Fruit fly (Drosophila melanogaster) whole organism, embryonic: ENCODE measurements around the gene CG10621.

Experiments used
- Atf6 ChIP-seq: fragments of 200-800 bp; sonication (Bioruptor generic); IDR thresholded peaks from 2 replicates; pipeline ENCODE4 v1.3.6; 2022; ENCODE audit warnings: missing biosample characterization, missing genetic modification characterization
- CG11695 ChIP-seq: fragments of 200-800 bp; sonication (Bioruptor generic); IDR thresholded peaks from 3 replicates; pipeline ENCODE4 v1.3.6; 2022; ENCODE audit warnings: missing biosample characterization, missing genetic modification characterization
- CG12071 ChIP-seq: fragments of 200-800 bp; sonication (Bioruptor generic); optimal IDR thresholded peaks from 3 replicates; lab custom pipeline; 2018; ENCODE audit warnings: missing biosample characterization, mild to moderate bottlenecking, missing genetic modification characterization
- CG12744 ChIP-seq: fragments of 200-800 bp; sonication (Bioruptor generic); optimal IDR thresholded peaks from 2 replicates; lab custom pipeline; 2016; ENCODE audit warnings: missing biosample characterization, missing genetic modification characterization
- CG13296 ChIP-seq: fragments of 200-800 bp; sonication (Bioruptor generic); optimal IDR thresholded peaks from 3 replicates; lab custom pipeline; 2018; ENCODE audit warnings: missing biosample characterization, mild to moderate bottlenecking, missing genetic modification characterization
- CG15073 ChIP-seq: fragments of 200-800 bp; sonication (Bioruptor generic); optimal IDR thresholded peaks from 2 replicates; lab custom pipeline; 2016; ENCODE audit warnings: missing biosample characterization, missing genetic modification characterization
- CG17912 ChIP-seq: fragments of 200-800 bp; sonication (Bioruptor generic); optimal IDR thresholded peaks from 2 replicates; lab custom pipeline; 2018; ENCODE audit warnings: missing biosample characterization, mild to moderate bottlenecking, missing genetic modification characterization
- CG30403 ChIP-seq: fragments of 200-800 bp; sonication (Bioruptor generic); optimal IDR thresholded peaks from 3 replicates; lab custom pipeline; 2016; ENCODE audit warnings: missing biosample characterization, missing genetic modification characterization
- CG5245 ChIP-seq: fragments of 200-800 bp; sonication (Bioruptor generic); optimal IDR thresholded peaks from 3 replicates; lab custom pipeline; 2016; ENCODE audit warnings: missing biosample characterization, missing genetic modification characterization
- CG7271 ChIP-seq: fragments of 200-800 bp; sonication (Bioruptor generic); optimal IDR thresholded peaks from 2 replicates; lab custom pipeline; 2018; ENCODE audit warnings: missing biosample characterization, mild to moderate bottlenecking, missing genetic modification characterization, moderate library complexity
- CG7928 ChIP-seq: fragments of 200-800 bp; sonication (Bioruptor generic); optimal IDR thresholded peaks from 2 replicates; lab custom pipeline; 2017; ENCODE audit warnings: missing biosample characterization, mild to moderate bottlenecking, missing genetic modification characterization
- CHES-1-like ChIP-seq: fragments of 200-800 bp; sonication (Bioruptor generic); optimal IDR thresholded peaks from 2 replicates; lab custom pipeline; 2016; ENCODE audit warnings: missing biosample characterization, missing genetic modification characterization
- CkIIα-i1 ChIP-seq: fragments of 200-800 bp; sonication (Bioruptor generic); IDR thresholded peaks from 2 replicates; pipeline ENCODE4 v1.3.6; 2022; ENCODE audit warnings: missing biosample characterization, missing genetic modification characterization
- ERR ChIP-seq: fragments of 200-800 bp; sonication (Bioruptor generic); optimal IDR thresholded peaks from 2 replicates; lab custom pipeline; 2016; ENCODE audit warnings: missing biosample characterization, missing genetic modification characterization
- Ets65A ChIP-seq: fragments of 200-800 bp; sonication (Bioruptor generic); peaks from one replicate; lab custom pipeline; 2016; ENCODE audit warnings: missing biosample characterization, missing genetic modification characterization
- Gug ChIP-seq: fragments of 200-800 bp; sonication (Bioruptor generic); IDR thresholded peaks from 4 replicates; pipeline ENCODE4 v1.3.6; 2022; ENCODE audit warnings: missing biosample characterization, missing genetic modification characterization
- HLH3B ChIP-seq: fragments of 200-800 bp; sonication (Bioruptor generic); IDR thresholded peaks from 2 replicates; pipeline ENCODE4 v1.3.6; 2022; ENCODE audit warnings: missing biosample characterization, missing genetic modification characterization
- Hmx ChIP-seq: fragments of 200-800 bp; sonication (Bioruptor generic); optimal IDR thresholded peaks from 2 replicates; lab custom pipeline; 2016; ENCODE audit warnings: missing biosample characterization, missing genetic modification characterization
- Mad ChIP-seq: fragments of 200-800 bp; sonication (Bioruptor generic); optimal IDR thresholded peaks from 2 replicates; lab custom pipeline; 2016; ENCODE audit warnings: missing biosample characterization, missing genetic modification characterization
- Nf-YC ChIP-seq: fragments of 200-800 bp; optimal IDR thresholded peaks from 3 replicates; lab custom pipeline; 2019; ENCODE audit warnings: missing biosample characterization, mild to moderate bottlenecking, missing genetic modification characterization, moderate library complexity
- Oaz ChIP-seq: fragments of 200-800 bp; sonication (Bioruptor generic); IDR thresholded peaks from 2 replicates; pipeline ENCODE4 v1.3.6; 2022; ENCODE audit warnings: missing biosample characterization, missing genetic modification characterization
- Poxn ChIP-seq: fragments of 200-800 bp; sonication (Bioruptor generic); IDR thresholded peaks from 2 replicates; pipeline ENCODE4 v1.3.6; 2022; ENCODE audit warnings: missing biosample characterization, missing genetic modification characterization
- Rfx ChIP-seq: fragments of 200-800 bp; sonication (Bioruptor generic); IDR thresholded peaks from 2 replicates; pipeline ENCODE4 v1.3.6; 2022; ENCODE audit warnings: missing biosample characterization, missing genetic modification characterization
- Stat92E ChIP-seq, 3 experiments: fragments of >200 bp in 2 of 3; fragments of 200-800 bp in 1 of 3; sonication (Bioruptor generic) in 1 of 3; optimal IDR thresholded peaks; 2 replicates each; lab custom pipeline; 2017 to 2019; ENCODE audit warnings: missing biosample characterization in 3 of 3, missing genetic modification characterization in 3 of 3, mild to moderate bottlenecking in 1 of 3, moderate library complexity in 1 of 3
- TFAM ChIP-seq: fragments of 200-800 bp; sonication (Bioruptor generic); optimal IDR thresholded peaks from 2 replicates; lab custom pipeline; 2017; ENCODE audit warnings: missing biosample characterization, missing genetic modification characterization, inconsistent platforms
- aop ChIP-seq: fragments of 200-800 bp; sonication (Bioruptor generic); IDR thresholded peaks from 2 replicates; pipeline ENCODE4 v1.3.6; 2022; ENCODE audit warnings: missing biosample characterization, missing genetic modification characterization
- az2 ChIP-seq: fragments of 200-800 bp; sonication (Bioruptor generic); optimal IDR thresholded peaks from 3 replicates; lab custom pipeline; 2016; ENCODE audit warnings: missing biosample characterization, missing genetic modification characterization
- cas ChIP-seq: fragments of 200-800 bp; sonication (Bioruptor generic); IDR thresholded peaks from 2 replicates; pipeline ENCODE4 v1.3.6; 2022; ENCODE audit warnings: missing biosample characterization, missing genetic modification characterization
- danr ChIP-seq: fragments of 200-800 bp; sonication (Bioruptor generic); IDR thresholded peaks from 2 replicates; pipeline ENCODE4 v1.3.6; 2022; ENCODE audit warnings: missing biosample characterization, missing genetic modification characterization
- eve ChIP-seq, 2 experiments: fragments of >200 bp; optimal IDR thresholded peaks; 2 replicates each; lab custom pipeline; 2017; ENCODE audit warnings: missing biosample characterization in 2 of 2, missing genetic modification characterization in 2 of 2
- ewg ChIP-seq: fragments of 200-800 bp; sonication (Bioruptor generic); optimal IDR thresholded peaks from 3 replicates; lab custom pipeline; 2017; ENCODE audit warnings: mild to moderate bottlenecking, missing biosample characterization, missing genetic modification reagents, missing genetic modification characterization
- fu2 ChIP-seq: fragments of 200-800 bp; sonication (Bioruptor generic); optimal IDR thresholded peaks from 2 replicates; lab custom pipeline; 2016; ENCODE audit warnings: missing biosample characterization, missing genetic modification characterization
- gfzf ChIP-seq: fragments of 200-800 bp; sonication (Bioruptor generic); optimal IDR thresholded peaks from 2 replicates; lab custom pipeline; 2016; ENCODE audit warnings: missing biosample characterization, mild to moderate bottlenecking, missing genetic modification characterization, moderate library complexity
- grn ChIP-seq: fragments of 200-800 bp; sonication (Bioruptor generic); optimal IDR thresholded peaks from 3 replicates; lab custom pipeline; 2017; ENCODE audit warnings: missing biosample characterization, missing genetic modification characterization
- gsb-n ChIP-seq: fragments of 200-800 bp; sonication (Bioruptor generic); optimal IDR thresholded peaks from 3 replicates; lab custom pipeline; 2018; ENCODE audit warnings: missing biosample characterization, mild to moderate bottlenecking, missing genetic modification characterization
- hb ChIP-seq: fragments of 200-800 bp; sonication (Bioruptor generic); IDR thresholded peaks from 3 replicates; pipeline ENCODE4 v1.3.6; 2022; ENCODE audit warnings: missing biosample characterization, missing genetic modification characterization; ENCODE audit not compliant: partially characterized antibody
- insv ChIP-seq, 2 experiments: fragments of 200-800 bp; sonication (Bioruptor generic); optimal IDR thresholded peaks; 3 replicates each; lab custom pipeline; 2016 to 2018; ENCODE audit warnings: missing biosample characterization in 2 of 2, missing genetic modification characterization in 2 of 2
- mam ChIP-seq: fragments of 200-800 bp; sonication (Bioruptor generic); optimal IDR thresholded peaks from 3 replicates; lab custom pipeline; 2016; ENCODE audit warnings: missing biosample characterization, missing genetic modification characterization
- mld ChIP-seq: fragments of 200-800 bp; sonication (Bioruptor generic); IDR thresholded peaks from 3 replicates; pipeline ENCODE4 v1.3.6; 2022; ENCODE audit warnings: missing biosample characterization, missing genetic modification characterization; ENCODE audit not compliant: partially characterized antibody
- nerfin-2 ChIP-seq: fragments of 200-800 bp; sonication (Bioruptor generic); IDR thresholded peaks from 2 replicates; pipeline ENCODE4 v1.3.6; 2022; ENCODE audit warnings: missing biosample characterization, missing genetic modification characterization; ENCODE audit not compliant: partially characterized antibody
- odd ChIP-seq: fragments of 200-800 bp; sonication (Bioruptor generic); optimal IDR thresholded peaks from 2 replicates; lab custom pipeline; 2017; ENCODE audit warnings: missing biosample characterization, mild to moderate bottlenecking, missing genetic modification characterization
- sc ChIP-seq, 3 experiments: fragments of >200 bp in 2 of 3; fragments of 200-800 bp in 1 of 3; sonication (Bioruptor generic) in 1 of 3; optimal IDR thresholded peaks; 2 replicates in 2 of 3; 3 replicates in 1 of 3; lab custom pipeline; 2017; ENCODE audit warnings: mild to moderate bottlenecking in 1 of 3, missing biosample characterization in 1 of 3, missing genetic modification characterization in 1 of 3, missing genetic modification reagents in 1 of 3
- ssp ChIP-seq: fragments of 200-800 bp; sonication (Bioruptor generic); IDR thresholded peaks from 2 replicates; pipeline ENCODE4 v1.3.6; 2022; ENCODE audit warnings: missing biosample characterization, missing genetic modification characterization
- stwl ChIP-seq: fragments of 200-800 bp; sonication (Bioruptor generic); optimal IDR thresholded peaks from 3 replicates; lab custom pipeline; 2018; ENCODE audit warnings: missing biosample characterization, mild to moderate bottlenecking, missing genetic modification characterization, moderate library complexity
- trem ChIP-seq: fragments of 200-800 bp; optimal IDR thresholded peaks from 3 replicates; lab custom pipeline; 2019; ENCODE audit warnings: missing biosample characterization, mild to moderate bottlenecking, missing genetic modification characterization, moderate library complexity
- ttk ChIP-seq: fragments of 200-800 bp; sonication (Bioruptor generic); IDR thresholded peaks from 2 replicates; pipeline ENCODE4 v2.1.2; 2022; ENCODE audit warnings: missing biosample characterization, missing genetic modification characterization
- wek ChIP-seq: fragments of 200-800 bp; sonication (Bioruptor generic); optimal IDR thresholded peaks from 3 replicates; lab custom pipeline; 2018; ENCODE audit warnings: missing biosample characterization, mild to moderate bottlenecking, missing genetic modification characterization, moderate library complexity
- zfh2 ChIP-seq: fragments of 200-800 bp; sonication (Bioruptor generic); optimal IDR thresholded peaks from 2 replicates; lab custom pipeline; 2016; ENCODE audit warnings: missing biosample characterization, missing genetic modification characterization

The CG10621 gene

dm6 chr2L:18934588-18934987 is 19.6 kb downstream of the CG10621 start (continued):
- no peak for TF ChIP-seq mld (GFP tag; lab: Robert Waterston, UW)
- peak in 1 of 2 experiments; percentile 3 for TF ChIP-seq insv (GFP tag; optimal IDR thresholded peaks at IDR 0.05; lab: Kevin White, UChicago)
- TF ChIP-seq ttk (GFP tag; lab: Robert Waterston, UW) = 0 out of 2 replicates have a peak, but pooled peaks have one; percentile 17
- TF ChIP-seq stwl (tag; lab: Kevin White, UChicago) = peak; percentile 10
- TF ChIP-seq CG7928 (GFP tag; lab: Kevin White, UChicago) = no peak
- no peak for TF ChIP-seq hb
- no peak for TF ChIP-seq Poxn
- peak; percentile 82 for TF ChIP-seq CG7271
- no peak for TF ChIP-seq nerfin-2 (GFP tag; lab: Robert Waterston, UW)
- 0 out of 3 replicates have a peak, but pooled peaks have one; percentile 21 for TF ChIP-seq CG11695 (GFP tag; lab: Robert Waterston, UW)
- peak; percentile 9 for TF ChIP-seq Nf-YC (tag; lab: Kevin White, UChicago)
- no peak for TF ChIP-seq CG5245 (GFP tag; lab: Kevin White, UChicago)
- no peak for TF ChIP-seq az2 (GFP tag; lab: Kevin White, UChicago)
- TF ChIP-seq ewg (GFP tag; lab: Kevin White, UChicago) = peak; percentile 1
- TF ChIP-seq, all 482 proteins: peak for 53

dm6 chr2L:18933867-18934266 is 20.4 kb downstream of the CG10621 start:
- peak; percentile 50 for TF ChIP-seq Ets65A
- TF ChIP-seq trem (tag; lab: Kevin White, UChicago) = no peak
- no peak for TF ChIP-seq Gug
- no peak for TF ChIP-seq aop (GFP tag; lab: Robert Waterston, UW)
- TF ChIP-seq grn (GFP tag; lab: Kevin White, UChicago) = peak; percentile 12
- no peak for TF ChIP-seq sc (optimal IDR thresholded peaks at IDR 0.05; lab: Kevin White, UChicago)
- no peak for TF ChIP-seq sc (GFP tag; optimal IDR thresholded peaks at IDR 0.05; lab: Kevin White, UChicago)
- peak; percentile 76 for TF ChIP-seq gsb-n
- TF ChIP-seq Mad (GFP tag; lab: Kevin White, UChicago) = no peak
- no peak for TF ChIP-seq zfh2 (GFP tag; lab: Kevin White, UChicago)
- no peak for TF ChIP-seq CG13296 (GFP tag; lab: Kevin White, UChicago)
- no peak for TF ChIP-seq CG7928 (GFP tag; lab: Kevin White, UChicago)
- TF ChIP-seq danr (GFP tag; lab: Robert Waterston, UW) = no peak
- TF ChIP-seq CG30403 (GFP tag; lab: Kevin White, UChicago) = no peak
- no peak for TF ChIP-seq TFAM (GFP tag; lab: Kevin White, UChicago)
- TF ChIP-seq ssp = no peak
- no peak for TF ChIP-seq wek
- no peak for TF ChIP-seq CHES-1-like
- no peak for TF ChIP-seq gfzf (GFP tag; lab: Kevin White, UChicago)
- no peak for TF ChIP-seq Rfx (GFP tag; lab: Robert Waterston, UW)

- no peak for TF ChIP-seq CG12071 (GFP tag; lab: Kevin White, UChicago)
- no peak for TF ChIP-seq HLH3B (GFP tag; lab: Robert Waterston, UW)
- TF ChIP-seq CG13296 (GFP tag; lab: Kevin White, UChicago) = no peak
- TF ChIP-seq CG17912 (GFP tag; lab: Kevin White, UChicago) = no peak
- no peak for TF ChIP-seq CG12744 (GFP tag; lab: Kevin White, UChicago)
- TF ChIP-seq Atf6 = no peak
- no peak for TF ChIP-seq Stat92E (GFP tag; optimal IDR thresholded peaks at IDR 0.05; lab: Kevin White, UChicago)
- TF ChIP-seq ERR (GFP tag; lab: Kevin White, UChicago) = no peak
- no peak for TF ChIP-seq Rfx (GFP tag; lab: Robert Waterston, UW)
- TF ChIP-seq fu2 (GFP tag; lab: Kevin White, UChicago) = no peak
- TF ChIP-seq eve (GFP tag; optimal IDR thresholded peaks at IDR 0.05; lab: Kevin White, UChicago) = peak in 1 of 2 experiments; percentile 20
- TF ChIP-seq trem (tag; lab: Kevin White, UChicago) = peak; percentile 11
- no peak for TF ChIP-seq Hmx
- TF ChIP-seq CG15073 = no peak
- TF ChIP-seq stwl (tag; lab: Kevin White, UChicago) = no peak
- TF ChIP-seq mam (GFP tag; lab: Kevin White, UChicago) = no peak
- no peak for TF ChIP-seq Oaz (GFP tag; lab: Robert Waterston, UW)
- TF ChIP-seq cas = no peak
- no peak for TF ChIP-seq CkIIα-i1 (GFP tag; lab: Robert Waterston, UW)
- no peak for TF ChIP-seq odd (GFP tag; lab: Kevin White, UChicago)
These were observed 23.7 kb downstream of the CG10621 start for dm6 chr2L:18930352-18931122.
